Fruit fly (Drosophila melanogaster): ENCODE data around the gene CBP.

CBP gene

dm6 chrX:7299399-7300355 lies 37.5 kb upstream of the CBP start:
- peak; percentile 77 for TF ChIP-seq acj6 (GFP tag; optimal IDR thresholded peaks at IDR 0.05)
- TF ChIP-seq CG32006 (GFP tag; optimal IDR thresholded peaks at IDR 0.05), result peak; percentile 75
- peak; percentile 80 for TF ChIP-seq pdm3 (GFP tag; optimal IDR thresholded peaks at IDR 0.05)
- TF ChIP-seq Hr38 (GFP tag; optimal IDR thresholded peaks at IDR 0.05), result no peak
- no peak for TF ChIP-seq CG16779 (tag; optimal IDR thresholded peaks at IDR 0.05)
- TF ChIP-seq cyc (GFP tag; optimal IDR thresholded peaks at IDR 0.05), result peak; percentile 58
- TF ChIP-seq fd85E (GFP tag; optimal IDR thresholded peaks at IDR 0.05), result no peak
- TF ChIP-seq CG4318 (GFP tag; optimal IDR thresholded peaks at IDR 0.05), result peak; percentile 52
- TF ChIP-seq net (GFP tag; optimal IDR thresholded peaks at IDR 0.05), result peak; percentile 60
- peak; percentile 64 for TF ChIP-seq CG8319 (GFP tag; optimal IDR thresholded peaks at IDR 0.05)
- TF ChIP-seq CG3919 (GFP tag; optimal IDR thresholded peaks at IDR 0.05), result peak; percentile 67
- TF ChIP-seq Lpt (GFP tag; optimal IDR thresholded peaks at IDR 0.05), result no peak
- TF ChIP-seq CG31627 (GFP tag; optimal IDR thresholded peaks at IDR 0.05), result peak; percentile 73
- no peak for TF ChIP-seq Eip93F (GFP tag; optimal IDR thresholded peaks at IDR 0.05)
- peak in 1 of 2 experiments; percentile 45 for TF ChIP-seq ss (GFP tag; optimal IDR thresholded peaks at IDR 0.05)
- peak; percentile 75 for TF ChIP-seq CG6792 (GFP tag; optimal IDR thresholded peaks at IDR 0.05)
- TF ChIP-seq OdsH (GFP tag; optimal IDR thresholded peaks at IDR 0.05), result peak; percentile 66
- peak; percentile 68 for TF ChIP-seq topi (GFP tag; optimal IDR thresholded peaks at IDR 0.05)
- TF ChIP-seq spab (GFP tag; optimal IDR thresholded peaks at IDR 0.05), result peak; percentile 39
- no peak for TF ChIP-seq Gug (GFP tag; IDR thresholded peaks at IDR 0.05)
- TF ChIP-seq esn (GFP tag; optimal IDR thresholded peaks at IDR 0.05), result peak; percentile 67
- peak; percentile 50 for TF ChIP-seq fkh (GFP tag; optimal IDR thresholded peaks at IDR 0.05)
- peak; percentile 68 for TF ChIP-seq CG3032 (tag; optimal IDR thresholded peaks at IDR 0.05)
- peak; percentile 69 for TF ChIP-seq CG6276 (GFP tag; optimal IDR thresholded peaks at IDR 0.05)
- TF ChIP-seq CG6808 (GFP tag; optimal IDR thresholded peaks at IDR 0.05), result peak; percentile 50
- TF ChIP-seq Ets21C (GFP tag; optimal IDR thresholded peaks at IDR 0.05), result peak; percentile 40
- TF ChIP-seq CG10631 (GFP tag; optimal IDR thresholded peaks at IDR 0.05), result peak; percentile 57
- peak; percentile 8 for TF ChIP-seq CG11294 (GFP tag; IDR thresholded peaks at IDR 0.05)
- TF ChIP-seq Eip78C (GFP tag), result peak; percentile 88
- TF ChIP-seq eg (GFP tag; IDR thresholded peaks at IDR 0.05), result peak; percentile 68; the same call in 2 of the 3 replicates
- TF ChIP-seq Hr4 (GFP tag; optimal IDR thresholded peaks at IDR 0.05), result peak; percentile 67
- TF ChIP-seq dsx (GFP tag; optimal IDR thresholded peaks at IDR 0.05; ENCODE audit: poor library complexity, severe bottlenecking), result no peak
- peak; percentile 56 for TF ChIP-seq CG34406 (GFP tag; optimal IDR thresholded peaks at IDR 0.05)
- peak; percentile 70 for TF ChIP-seq lz (GFP tag; optimal IDR thresholded peaks at IDR 0.05)
- peak; percentile 68 for TF ChIP-seq CG11902 (GFP tag; optimal IDR thresholded peaks at IDR 0.05)
- peak; percentile 81 for TF ChIP-seq CG8119 (GFP tag; IDR thresholded peaks at IDR 0.05)
- no peak for TF ChIP-seq CG6854 (GFP tag; optimal IDR thresholded peaks at IDR 0.05)
- no peak for TF ChIP-seq Blimp-1 (GFP tag; optimal IDR thresholded peaks at IDR 0.05)
- peak; percentile 30 for TF ChIP-seq CG1621 (tag; optimal IDR thresholded peaks at IDR 0.05)
- TF ChIP-seq fd59A (GFP tag; optimal IDR thresholded peaks at IDR 0.05), result peak; percentile 56
- TF ChIP-seq Eip75B (GFP tag; optimal IDR thresholded peaks at IDR 0.05), result peak; percentile 31
- peak; percentile 48 for TF ChIP-seq dac (GFP tag; optimal IDR thresholded peaks at IDR 0.05)
- TF ChIP-seq Ets96B (tag; optimal IDR thresholded peaks at IDR 0.05), result peak; percentile 61
- TF ChIP-seq CG10669 (GFP tag; optimal IDR thresholded peaks at IDR 0.05), result peak; percentile 67
- peak; percentile 68 for TF ChIP-seq Hr39 (GFP tag; optimal IDR thresholded peaks at IDR 0.05)
- peak; percentile 69 for TF ChIP-seq CG15336 (GFP tag; IDR thresholded peaks at IDR 0.05)
- TF ChIP-seq vri (GFP tag; optimal IDR thresholded peaks at IDR 0.05), result peak; percentile 81
- peak; percentile 67 for TF ChIP-seq Sox102F (GFP tag; optimal IDR thresholded peaks at IDR 0.05)
- peak; percentile 10 to 19 for TF ChIP-seq salr (GFP tag; optimal IDR thresholded peaks at IDR 0.05)

All from whole organism, prepupa.